Fruit fly (Drosophila melanogaster): ENCODE results near the gene CG3557.

The CG3557 gene

dm6 chr2L:2365655-2366214 lies 19.9 kb downstream of the CG3557 start (continued):
- TF ChIP-seq D (optimal IDR thresholded peaks at IDR 0.05) (no peak), D (GFP tag; optimal IDR thresholded peaks at IDR 0.05) (no peak), CG18476 (GFP tag; optimal IDR thresholded peaks at IDR 0.05) (no peak), CG5180 (GFP tag; optimal IDR thresholded peaks at IDR 0.05) (no peak), CG8765 (GFP tag; IDR thresholded peaks at IDR 0.05) (no peak), CG3838 (GFP tag; optimal IDR thresholded peaks at IDR 0.05) (no peak), h (optimal IDR thresholded peaks at IDR 0.05) (no peak), CG4404 (GFP tag; IDR thresholded peaks at IDR 0.05) (no peak), fd96Cb (tag; optimal IDR thresholded peaks at IDR 0.05) (no peak), slou (GFP tag; optimal IDR thresholded peaks at IDR 0.05) (no peak), CG18262 (tag; optimal IDR thresholded peaks at IDR 0.05) (peak; percentile 11), CG34422 (GFP tag; IDR thresholded peaks at IDR 0.05) (0 out of 3 replicates have a peak, but pooled peaks have one; percentile 19), Abd-B (GFP tag; optimal IDR thresholded peaks at IDR 0.05) (no peak), pnt (GFP tag; optimal IDR thresholded peaks at IDR 0.05) (no peak), Sry-δ (GFP tag; optimal IDR thresholded peaks at IDR 0.05) (no peak), cg (GFP tag; optimal IDR thresholded peaks at IDR 0.05) (peak; percentile 47), dpn (GFP tag; optimal IDR thresholded peaks at IDR 0.05) (no peak), sens (GFP tag) (peak; percentile 80), trem (tag; optimal IDR thresholded peaks at IDR 0.05) (no peak), insv (GFP tag; optimal IDR thresholded peaks at IDR 0.05) (no peak), Camta (GFP tag; optimal IDR thresholded peaks at IDR 0.05) (no peak), D19A (tag; optimal IDR thresholded peaks at IDR 0.05) (no peak), ab (GFP tag; optimal IDR thresholded peaks at IDR 0.05) (no peak), trh (GFP tag; optimal IDR thresholded peaks at IDR 0.05) (no peak), CG10959 (GFP tag; IDR thresholded peaks at IDR 0.05) (no peak), CG1529 (GFP tag; optimal IDR thresholded peaks at IDR 0.05) (no peak), Sox100B (GFP tag; optimal IDR thresholded peaks at IDR 0.05) (no peak), nerfin-1 (tag; optimal IDR thresholded peaks at IDR 0.05) (no peak), Med (GFP tag) (peak; percentile 60), Asciz (GFP tag; optimal IDR thresholded peaks at IDR 0.05) (no peak), otp (GFP tag; IDR thresholded peaks at IDR 0.05) (no peak), p53 (GFP tag; optimal IDR thresholded peaks at IDR 0.05) (no peak), maf-S (GFP tag; optimal IDR thresholded peaks at IDR 0.05) (no peak), prd (optimal IDR thresholded peaks at IDR 0.05) (no peak), prd (GFP tag; IDR thresholded peaks at IDR 0.05) (peak; percentile 25; the same call in 1 of the 3 replicates), CG17359 (tag; optimal IDR thresholded peaks at IDR 0.05) (peak; percentile 6), CG14710 (tag; optimal IDR thresholded peaks at IDR 0.05) (no peak), grau (tag; optimal IDR thresholded peaks at IDR 0.05) (peak; percentile 69), CG12219 (GFP tag; optimal IDR thresholded peaks at IDR 0.05) (no peak), slp2 (GFP tag; optimal IDR thresholded peaks at IDR 0.05) (no peak), CG17612 (GFP tag; IDR thresholded peaks at IDR 0.05) (no peak), crol (GFP tag; IDR thresholded peaks at IDR 0.05) (no peak), CG15479 (GFP tag; optimal IDR thresholded peaks at IDR 0.05) (peak; percentile 36), CG12769 (tag; optimal IDR thresholded peaks at IDR 0.05) (no peak), Hmx (GFP tag; optimal IDR thresholded peaks at IDR 0.05) (no peak), gce (GFP tag; IDR thresholded peaks at IDR 0.05) (0 out of 3 replicates have a peak, but pooled peaks have one; percentile 12), corto (GFP tag; optimal IDR thresholded peaks at IDR 0.05) (peak; percentile 2), seq (GFP tag; IDR thresholded peaks at IDR 0.05) (0 out of 2 replicates have a peak, but pooled peaks have one; percentile 19), CG6765 (GFP tag; optimal IDR thresholded peaks at IDR 0.05) (no peak), CG7271 (tag; optimal IDR thresholded peaks at IDR 0.05) (no peak), dysf (GFP tag; IDR thresholded peaks at IDR 0.05) (no peak), CG4360 (GFP tag; IDR thresholded peaks at IDR 0.05) (no peak)

Measured in whole organism, embryonic.